Fruit fly (Drosophila melanogaster) whole organism, embryonic: Measurements from ENCODE around the gene Datp.
A peak's percentile ranks its signal among the peaks of the same experiment; 100 is the strongest.

Experiments used
- Antp ChIP-seq: fragments of 200-800 bp; sonication (Bioruptor generic); optimal IDR thresholded peaks from 3 replicates; lab custom pipeline; 2016; ENCODE audit warnings: missing biosample characterization, missing genetic modification characterization
- BEAF-32 ChIP-seq: fragments of 200-800 bp; sonication (Bioruptor generic); optimal IDR thresholded peaks from 3 replicates; lab custom pipeline; 2017; ENCODE audit warnings: missing biosample characterization, missing genetic modification characterization, mild to moderate bottlenecking, moderate library complexity, missing genetic modification reagents
- Bgb ChIP-seq: fragments of 200-800 bp; sonication (Bioruptor generic); IDR thresholded peaks from 2 replicates; pipeline ENCODE4 v1.3.6; 2022; ENCODE audit warnings: missing biosample characterization, missing genetic modification characterization; ENCODE audit not compliant: partially characterized antibody
- CG10274 ChIP-seq: fragments of 200-800 bp; sonication (Bioruptor generic); optimal IDR thresholded peaks from 3 replicates; lab custom pipeline; 2017; ENCODE audit warnings: missing biosample characterization, mild to moderate bottlenecking, missing genetic modification characterization
- CG10543 ChIP-seq: fragments of 200-800 bp; sonication (Bioruptor generic); optimal IDR thresholded peaks from 3 replicates; lab custom pipeline; 2017; ENCODE audit warnings: missing biosample characterization, mild to moderate bottlenecking, missing genetic modification characterization, moderate library complexity
- CG11456 ChIP-seq: fragments of 200-800 bp; sonication (Bioruptor generic); IDR thresholded peaks from 3 replicates; pipeline ENCODE4 v1.3.6; 2022; ENCODE audit warnings: missing biosample characterization, missing genetic modification characterization
- CG12155 ChIP-seq: fragments of 200-800 bp; sonication (Bioruptor generic); optimal IDR thresholded peaks from 3 replicates; lab custom pipeline; 2016; ENCODE audit warnings: missing biosample characterization, missing genetic modification characterization
- CG12391 ChIP-seq: fragments of 200-800 bp; sonication (Bioruptor generic); optimal IDR thresholded peaks from 3 replicates; lab custom pipeline; 2018; ENCODE audit warnings: missing biosample characterization, mild to moderate bottlenecking, missing genetic modification characterization, moderate library complexity
- CG12769 ChIP-seq: fragments of 200-800 bp; sonication (Bioruptor generic); optimal IDR thresholded peaks from 2 replicates; lab custom pipeline; 2019; ENCODE audit warnings: missing biosample characterization, mild to moderate bottlenecking, missing genetic modification characterization, moderate library complexity
- CG13624 ChIP-seq: fragments of 200-800 bp; sonication (Bioruptor generic); optimal IDR thresholded peaks from 2 replicates; lab custom pipeline; 2016; ENCODE audit warnings: missing biosample characterization, missing genetic modification characterization
- CG13894 ChIP-seq: fragments of 200-800 bp; sonication (Bioruptor generic); optimal IDR thresholded peaks from 3 replicates; lab custom pipeline; 2018; ENCODE audit warnings: missing biosample characterization, mild to moderate bottlenecking, missing genetic modification characterization, moderate library complexity
- CG14860 ChIP-seq: fragments of 200-800 bp; sonication (Bioruptor generic); IDR thresholded peaks from 3 replicates; pipeline ENCODE4 v1.3.6; 2022; ENCODE audit warnings: missing biosample characterization, missing genetic modification characterization; ENCODE audit not compliant: partially characterized antibody
- CG15011 ChIP-seq: fragments of 200-800 bp; sonication (Bioruptor generic); optimal IDR thresholded peaks from 3 replicates; lab custom pipeline; 2018; ENCODE audit warnings: missing biosample characterization, mild to moderate bottlenecking, missing genetic modification characterization
- CG1603 ChIP-seq: fragments of 200-800 bp; sonication (Bioruptor generic); optimal IDR thresholded peaks from 2 replicates; lab custom pipeline; 2019; ENCODE audit warnings: missing biosample characterization, mild to moderate bottlenecking, missing genetic modification characterization, moderate library complexity
- CG17612 ChIP-seq: fragments of 200-800 bp; sonication (Bioruptor generic); IDR thresholded peaks from 2 replicates; pipeline ENCODE4 v1.3.6; 2022; ENCODE audit warnings: missing biosample characterization, missing genetic modification characterization
- CG18599 ChIP-seq: fragments of 200-800 bp; sonication (Bioruptor generic); optimal IDR thresholded peaks from 3 replicates; lab custom pipeline; 2017; ENCODE audit warnings: missing biosample characterization, missing genetic modification characterization, mild to moderate bottlenecking, moderate library complexity, missing genetic modification reagents
- CG18764 ChIP-seq: fragments of 200-800 bp; sonication (Bioruptor generic); optimal IDR thresholded peaks from 3 replicates; lab custom pipeline; 2016; ENCODE audit warnings: missing biosample characterization, missing genetic modification characterization
- CG30403 ChIP-seq: fragments of 200-800 bp; sonication (Bioruptor generic); optimal IDR thresholded peaks from 3 replicates; lab custom pipeline; 2016; ENCODE audit warnings: missing biosample characterization, missing genetic modification characterization
- CG31365 ChIP-seq: fragments of 200-800 bp; sonication (Bioruptor generic); optimal IDR thresholded peaks from 2 replicates; lab custom pipeline; 2018; ENCODE audit warnings: missing biosample characterization, mild to moderate bottlenecking, missing genetic modification characterization
- CG31388 ChIP-seq: fragments of 200-800 bp; sonication (Bioruptor generic); optimal IDR thresholded peaks from 2 replicates; lab custom pipeline; 2016; ENCODE audit warnings: missing biosample characterization, missing genetic modification characterization
- CG6813 ChIP-seq: fragments of 200-800 bp; sonication (Bioruptor generic); optimal IDR thresholded peaks from 2 replicates; lab custom pipeline; 2017; ENCODE audit warnings: missing biosample characterization, missing genetic modification characterization, mild to moderate bottlenecking, moderate library complexity, missing genetic modification reagents
- CG8290 ChIP-seq, 3 experiments: fragments of 200-800 bp; sonication (Bioruptor generic); optimal IDR thresholded peaks; 2 replicates each; lab custom pipeline; 2016 to 2019; ENCODE audit warnings: missing biosample characterization in 3 of 3, missing genetic modification characterization in 3 of 3, mild to moderate bottlenecking in 2 of 3, moderate library complexity in 1 of 3
- GATAe ChIP-seq: fragments of 200-800 bp; sonication (Bioruptor generic); conservative IDR thresholded peaks from 2 replicates; pipeline ENCODE4 v1.3.6; 2022; ENCODE audit warnings: missing biosample characterization, missing genetic modification characterization
- HmgZ ChIP-seq: fragments of 200-800 bp; sonication (Bioruptor generic); optimal IDR thresholded peaks from 2 replicates; lab custom pipeline; 2018; ENCODE audit warnings: missing biosample characterization, mild to moderate bottlenecking, missing genetic modification characterization
- Med ChIP-seq: fragments of 200-800 bp; sonication (Bioruptor generic); peaks from one replicate; lab custom pipeline; 2016; ENCODE audit warnings: missing biosample characterization, missing genetic modification characterization, mild to moderate bottlenecking, inconsistent platforms, moderate library complexity
- Meics ChIP-seq: fragments of 200-800 bp; sonication (Bioruptor generic); optimal IDR thresholded peaks from 2 replicates; lab custom pipeline; 2017; ENCODE audit warnings: missing biosample characterization, mild to moderate bottlenecking, missing genetic modification characterization
- Nf-YC ChIP-seq: fragments of 200-800 bp; optimal IDR thresholded peaks from 3 replicates; lab custom pipeline; 2019; ENCODE audit warnings: missing biosample characterization, mild to moderate bottlenecking, missing genetic modification characterization, moderate library complexity
- Ptx1 ChIP-seq: fragments of 200-800 bp; sonication (Bioruptor generic); IDR thresholded peaks from 2 replicates; pipeline ENCODE4 v1.3.6; 2022; ENCODE audit warnings: missing biosample characterization, missing genetic modification characterization
- Rfx ChIP-seq: fragments of 200-800 bp; sonication (Bioruptor generic); IDR thresholded peaks from 2 replicates; pipeline ENCODE4 v1.3.6; 2022; ENCODE audit warnings: missing biosample characterization, missing genetic modification characterization
- ato ChIP-seq: fragments of 200-800 bp; sonication (Bioruptor generic); IDR thresholded peaks from 2 replicates; pipeline ENCODE4 v1.3.6; 2022; ENCODE audit warnings: missing biosample characterization, missing genetic modification characterization; ENCODE audit not compliant: partially characterized antibody
- bab2 ChIP-seq: fragments of 200-800 bp; sonication (Bioruptor generic); optimal IDR thresholded peaks from 2 replicates; lab custom pipeline; 2016; ENCODE audit warnings: missing biosample characterization, missing genetic modification characterization
- btn ChIP-seq: fragments of 200-800 bp; sonication (Bioruptor generic); optimal IDR thresholded peaks from 2 replicates; lab custom pipeline; 2016; ENCODE audit warnings: missing biosample characterization, missing genetic modification characterization
- cad ChIP-seq: fragments of >200 bp; optimal IDR thresholded peaks from 2 replicates; lab custom pipeline; 2017; ENCODE audit warnings: missing biosample characterization, missing genetic modification characterization
- cas ChIP-seq: fragments of 200-800 bp; sonication (Bioruptor generic); IDR thresholded peaks from 2 replicates; pipeline ENCODE4 v1.3.6; 2022; ENCODE audit warnings: missing biosample characterization, missing genetic modification characterization
- ci ChIP-seq: fragments of 200-800 bp; sonication (Bioruptor generic); IDR thresholded peaks from 3 replicates; pipeline ENCODE4 v1.3.6; 2022; ENCODE audit warnings: missing biosample characterization, missing genetic modification characterization
- crol ChIP-seq: fragments of 200-800 bp; sonication (Bioruptor generic); IDR thresholded peaks from 2 replicates; pipeline ENCODE4 v1.3.6; 2022; ENCODE audit warnings: missing biosample characterization, missing genetic modification characterization
- eve ChIP-seq, 2 experiments: fragments of >200 bp; optimal IDR thresholded peaks; 2 replicates each; lab custom pipeline; 2017; ENCODE audit warnings: missing biosample characterization in 2 of 2, missing genetic modification characterization in 2 of 2
- fd3F ChIP-seq: fragments of 200-800 bp; sonication (Bioruptor generic); optimal IDR thresholded peaks from 2 replicates; lab custom pipeline; 2018; ENCODE audit warnings: missing biosample characterization, mild to moderate bottlenecking, missing genetic modification characterization, moderate library complexity
- ftz-f1 ChIP-seq: fragments of 200-800 bp; sonication (Bioruptor generic); optimal IDR thresholded peaks from 2 replicates; lab custom pipeline; 2016; ENCODE audit warnings: missing biosample characterization, missing genetic modification characterization
- hb ChIP-seq: fragments of 200-800 bp; sonication (Bioruptor generic); IDR thresholded peaks from 3 replicates; pipeline ENCODE4 v1.3.6; 2022; ENCODE audit warnings: missing biosample characterization, missing genetic modification characterization; ENCODE audit not compliant: partially characterized antibody
- hth ChIP-seq: fragments of >200 bp; optimal IDR thresholded peaks from 2 replicates; lab custom pipeline; 2017; ENCODE audit warnings: inconsistent platforms
- kay ChIP-seq: fragments of 200-800 bp; sonication (Bioruptor generic); optimal IDR thresholded peaks from 2 replicates; lab custom pipeline; 2016; ENCODE audit warnings: missing biosample characterization, missing genetic modification characterization
- lmd ChIP-seq: fragments of 200-800 bp; sonication (Bioruptor generic); IDR thresholded peaks from 2 replicates; pipeline ENCODE4 v1.3.6; 2022; ENCODE audit warnings: missing biosample characterization, missing genetic modification characterization
- maf-S ChIP-seq: fragments of 200-800 bp; sonication (Bioruptor generic); optimal IDR thresholded peaks from 2 replicates; lab custom pipeline; 2016; ENCODE audit warnings: missing biosample characterization, missing genetic modification characterization
- pfk ChIP-seq: fragments of 200-800 bp; sonication (Bioruptor generic); optimal IDR thresholded peaks from 2 replicates; lab custom pipeline; 2018; ENCODE audit warnings: missing biosample characterization, mild to moderate bottlenecking, missing genetic modification characterization, moderate library complexity
- pho ChIP-seq: fragments of 200-800 bp; sonication (Bioruptor generic); optimal IDR thresholded peaks from 2 replicates; lab custom pipeline; 2016; ENCODE audit warnings: missing biosample characterization, missing genetic modification characterization
- shn ChIP-seq: fragments of 200-800 bp; sonication (Bioruptor generic); optimal IDR thresholded peaks from 3 replicates; lab custom pipeline; 2016; ENCODE audit warnings: missing biosample characterization, missing genetic modification characterization
- sima ChIP-seq: fragments of 200-800 bp; sonication (Bioruptor generic); optimal IDR thresholded peaks from 2 replicates; lab custom pipeline; 2016; ENCODE audit warnings: missing biosample characterization, missing genetic modification characterization
- sr ChIP-seq: fragments of 200-800 bp; sonication (Bioruptor generic); IDR thresholded peaks from 3 replicates; pipeline ENCODE4 v1.3.6; 2022; ENCODE audit warnings: missing biosample characterization, missing genetic modification characterization
- trem ChIP-seq: fragments of 200-800 bp; optimal IDR thresholded peaks from 3 replicates; lab custom pipeline; 2019; ENCODE audit warnings: missing biosample characterization, mild to moderate bottlenecking, missing genetic modification characterization, moderate library complexity
- unc-4 ChIP-seq: fragments of 200-800 bp; sonication (Bioruptor generic); IDR thresholded peaks from 2 replicates; pipeline ENCODE4 v1.3.6; 2022; ENCODE audit warnings: missing biosample characterization, missing genetic modification characterization; ENCODE audit not compliant: partially characterized antibody

Gene Datp

dm6 chr2L:9943521-9943920 lies 4.9 kb upstream of the Datp start (continued):
- TF ChIP-seq lmd (GFP tag; lab: Robert Waterston, UW) (no peak), CG13894 (peak; percentile 9), HmgZ (tag; lab: Kevin White, UChicago) (peak; percentile 57), CG12155 (GFP tag; lab: Kevin White, UChicago) (peak; percentile 10), Meics (GFP tag; lab: Kevin White, UChicago) (peak; percentile 31), ato (GFP tag; lab: Robert Waterston, UW) (no peak), pho (GFP tag; lab: Kevin White, UChicago) (no peak), Nf-YC (no peak), ftz-f1 (peak; percentile 39), trem (tag; lab: Kevin White, UChicago) (no peak), BEAF-32 (no peak), CG17612 (GFP tag; lab: Robert Waterston, UW) (no peak), CG10543 (peak; percentile 52), shn (GFP tag; lab: Kevin White, UChicago) (no peak), Bgb (GFP tag; lab: Robert Waterston, UW) (no peak), CG11456 (GFP tag; lab: Robert Waterston, UW) (no peak), CG18599 (GFP tag; lab: Kevin White, UChicago) (peak; percentile 67), pfk (GFP tag; lab: Kevin White, UChicago) (no peak), fd3F (GFP tag; lab: Kevin White, UChicago) (no peak), maf-S (GFP tag; lab: Kevin White, UChicago) (peak; percentile 3), GATAe (GFP tag; lab: Robert Waterston, UW) (peak; percentile 89), sima (no peak), hb (GFP tag; lab: Robert Waterston, UW) (no peak), CG12769 (tag; lab: Kevin White, UChicago) (peak; percentile 72), CG10274 (no peak), CG18764 (no peak), Med (GFP tag; lab: Kevin White, UChicago) (peak; percentile 57), eve (GFP tag; optimal IDR thresholded peaks at IDR 0.05; lab: Kevin White, UChicago) (no peak), ci (no peak), CG8290 (GFP tag; optimal IDR thresholded peaks at IDR 0.05; lab: Kevin White, UChicago) (no peak), CG8290 (tag; optimal IDR thresholded peaks at IDR 0.05; lab: Kevin White, UChicago) (peak in 1 of 2 experiments; percentile 85), CG13624 (GFP tag; lab: Kevin White, UChicago) (no peak), CG15011 (GFP tag; lab: Kevin White, UChicago) (no peak), btn (GFP tag; lab: Kevin White, UChicago) (no peak), CG31365 (peak; percentile 29), Rfx (GFP tag; lab: Robert Waterston, UW) (peak; percentile 69), CG14860 (GFP tag; lab: Robert Waterston, UW) (no peak), kay (peak; percentile 56), CG1603 (peak; percentile 22), Ptx1 (GFP tag; lab: Robert Waterston, UW) (0 out of 2 replicates have a peak, but pooled peaks have one; percentile 13), Antp (GFP tag; lab: Kevin White, UChicago) (no peak), cad (no peak), sr (GFP tag; lab: Robert Waterston, UW) (no peak), CG12391 (tag; lab: Kevin White, UChicago) (no peak), cas (GFP tag; lab: Robert Waterston, UW) (no peak), CG6813 (peak; percentile 26), CG30403 (no peak), hth (lab: Kevin White, UChicago) (no peak), crol (GFP tag; lab: Robert Waterston, UW) (peak; percentile 35; the same call in 1 of the 2 replicates), CG31388 (GFP tag; lab: Kevin White, UChicago) (no peak), bab2 (no peak), unc-4 (GFP tag; lab: Robert Waterston, UW) (no peak)
